Fruit fly (Drosophila melanogaster) Kc167 (cell line): Measurements from ENCODE around the gene CG17118.

Experiments used
- Myc ChIP-seq: fragments of >200 bp; optimal IDR thresholded peaks from 2 replicates; lab custom pipeline; 2017; ENCODE audit warnings: missing external identifiers
- Sin3A ChIP-seq: fragments of >200 bp; optimal IDR thresholded peaks from 2 replicates; lab custom pipeline; 2018; ENCODE audit warnings: missing external identifiers
- h ChIP-seq: fragments of >200 bp; optimal IDR thresholded peaks from 3 replicates; lab custom pipeline; 2018; ENCODE audit warnings: missing external identifiers
- insv ChIP-seq: fragments of >200 bp; optimal IDR thresholded peaks from 3 replicates; lab custom pipeline; 2018; ENCODE audit warnings: missing external identifiers
- psq ChIP-seq: fragments of >200 bp; optimal IDR thresholded peaks from 2 replicates; lab custom pipeline; 2017; ENCODE audit warnings: missing external identifiers
- ttk ChIP-seq: sonication (Bioruptor generic); optimal IDR thresholded peaks from 2 replicates; lab custom pipeline; 2017; ENCODE audit warnings: missing external identifiers

DNA sequence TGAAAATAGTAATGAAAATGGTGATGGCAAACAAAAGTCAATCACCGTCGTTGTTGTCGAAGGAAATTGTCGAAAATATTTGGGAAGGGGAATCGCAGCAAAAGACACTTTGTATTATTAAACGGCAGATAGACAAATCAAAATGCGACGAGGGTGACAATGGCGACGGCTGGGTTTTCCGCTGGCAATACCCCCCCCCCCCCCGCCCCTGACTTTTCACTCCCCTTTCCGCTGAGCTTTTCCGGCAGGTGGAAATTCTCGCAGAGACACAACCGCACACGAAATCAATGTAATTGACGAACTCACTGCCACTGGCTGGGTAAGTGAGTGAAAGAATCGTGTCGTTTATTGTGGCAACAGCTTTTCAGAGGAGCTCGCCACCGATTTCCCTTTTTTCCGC, 22.0 kb upstream of the CG17118 start:
- no peak for TF ChIP-seq psq (lab: Kevin White, UChicago)
- no peak for TF ChIP-seq ttk
- TF ChIP-seq Sin3A (lab: Kevin White, UChicago) = no peak
- no peak for TF ChIP-seq Myc
- TF ChIP-seq insv (lab: Kevin White, UChicago) = no peak
- no peak for TF ChIP-seq h
